Worm (Caenorhabditis elegans) whole organism, L1 larva: ENCODE data around the gene gcst-1.

Experiments
- C16A3.4 ChIP-seq: fragments of 150-350 bp; optimal IDR thresholded peaks from 2 replicates; lab custom pipeline; 2014; ENCODE audit warnings: missing biosample characterization, missing genetic modification characterization
- F16B12.6 ChIP-seq: fragments of 150-350 bp; optimal IDR thresholded peaks from 2 replicates; lab custom pipeline; 2014; ENCODE audit warnings: missing biosample characterization, missing genetic modification characterization
- Y116A8C.19 ChIP-seq: sonication (generic microtip); optimal IDR thresholded peaks from 2 replicates; lab custom pipeline; 2016; ENCODE audit warnings: missing compliant biosample characterization, missing genetic modification characterization, borderline replicate concordance
- aha-1 ChIP-seq: fragments of 150-350 bp; optimal IDR thresholded peaks from 2 replicates; lab custom pipeline; 2014; ENCODE audit warnings: missing biosample characterization, missing genetic modification characterization
- blmp-1 ChIP-seq: fragments of 150-350 bp; optimal IDR thresholded peaks from 2 replicates; lab custom pipeline; 2014; ENCODE audit warnings: missing biosample characterization, missing genetic modification characterization
- ceh-82 ChIP-seq, 3 experiments: fragments of 150-350 bp in 1 of 3; sonication (generic microtip) in 2 of 3; optimal IDR thresholded peaks; 2 replicates each; lab custom pipeline; 2014 to 2017; ENCODE audit warnings: missing biosample characterization in 3 of 3, missing genetic modification characterization in 3 of 3
- ceh-88 ChIP-seq: fragments of 200-800 bp; sonication (Bioruptor generic); IDR thresholded peaks from 2 replicates; pipeline ENCODE4 v1.3.6; 2022; ENCODE audit warnings: missing genetic modification characterization, missing compliant biosample characterization
- dpl-1 ChIP-seq, 3 experiments: fragments of 150-350 bp in 2 of 3; sonication (generic microtip) in 1 of 3; optimal IDR thresholded peaks; 2 replicates each; lab custom pipeline; 2014 to 2017; ENCODE audit warnings: missing biosample characterization in 3 of 3, missing genetic modification characterization in 3 of 3, missing genetic modification reagents in 3 of 3
- dsc-1 ChIP-seq: sonication (generic microtip); optimal IDR thresholded peaks from 2 replicates; lab custom pipeline; 2016; ENCODE audit warnings: mild to moderate bottlenecking, missing genetic modification characterization, missing compliant biosample characterization
- efl-1 ChIP-seq, 4 experiments: fragments of 150-350 bp; optimal IDR thresholded peaks in 3 of 4; peaks in 1 of 4; 1 replicate in 1 of 4; 2 replicates in 3 of 4; lab custom pipeline; 2014; ENCODE audit warnings: missing biosample characterization in 2 of 4, missing genetic modification characterization in 2 of 4, missing genetic modification reagents in 2 of 4
- egl-13 ChIP-seq: sonication (generic microtip); optimal IDR thresholded peaks from 2 replicates; lab custom pipeline; 2016; ENCODE audit warnings: missing genotype, missing genetic modification reagents, missing genetic modification characterization, missing compliant biosample characterization
- egl-27 ChIP-seq, 2 experiments: fragments of 150-350 bp in 1 of 2; sonication (generic microtip); optimal IDR thresholded peaks; 3 replicates each; lab custom pipeline; 2017 to 2018; ENCODE audit warnings: missing biosample characterization in 2 of 2, missing genetic modification characterization in 2 of 2, missing genetic modification reagents in 2 of 2
- elt-3 ChIP-seq, 6 experiments: fragments of 150-350 bp in 1 of 6; sonication (generic microtip); optimal IDR thresholded peaks; 2 replicates each; lab custom pipeline; 2017 to 2018; ENCODE audit warnings: missing biosample characterization in 6 of 6, missing genetic modification characterization in 6 of 6, inconsistent platforms in 1 of 6
- fkh-4 ChIP-seq: sonication (generic microtip); optimal IDR thresholded peaks from 2 replicates; lab custom pipeline; 2016; ENCODE audit warnings: missing compliant biosample characterization, missing genetic modification characterization, borderline replicate concordance
- grh-1 ChIP-seq: fragments of 200-800 bp; sonication (Bioruptor generic); IDR thresholded peaks from 2 replicates; pipeline ENCODE4 v1.3.6; 2022; ENCODE audit warnings: missing genetic modification reagents, missing genetic modification characterization, missing compliant biosample characterization
- hlh-17 ChIP-seq: fragments of 200-800 bp; sonication (Bioruptor generic); optimal IDR thresholded peaks from 2 replicates; lab custom pipeline; 2018; ENCODE audit warnings: missing genetic modification characterization, mild to moderate bottlenecking, missing compliant biosample characterization, moderate library complexity, borderline replicate concordance
- hpl-2 ChIP-seq: fragments of 150-350 bp; optimal IDR thresholded peaks from 2 replicates; lab custom pipeline; 2014; ENCODE audit warnings: missing biosample characterization, missing genetic modification reagents, missing genetic modification characterization
- irx-1 ChIP-seq: sonication (generic microtip); optimal IDR thresholded peaks from 2 replicates; lab custom pipeline; 2016; ENCODE audit warnings: missing genetic modification characterization, missing compliant biosample characterization
- isw-1 ChIP-seq: fragments of 200-800 bp; sonication (Bioruptor generic); IDR thresholded peaks from 2 replicates; pipeline ENCODE4 v1.3.6; 2022; ENCODE audit warnings: missing genetic modification characterization, missing compliant biosample characterization
- lin-14 ChIP-seq: fragments of 200-800 bp; sonication (Bioruptor generic); optimal IDR thresholded peaks from 2 replicates; lab custom pipeline; 2018; ENCODE audit warnings: mild to moderate bottlenecking, missing genetic modification characterization, moderate library complexity, missing compliant biosample characterization
- lin-15B ChIP-seq: fragments of 150-350 bp; sonication (generic microtip); optimal IDR thresholded peaks from 3 replicates; lab custom pipeline; 2014; ENCODE audit warnings: missing biosample characterization, missing genetic modification characterization
- lin-39 ChIP-seq: fragments of 150-350 bp; optimal IDR thresholded peaks from 2 replicates; lab custom pipeline; 2014; ENCODE audit warnings: missing biosample characterization, missing genetic modification reagents, missing genetic modification characterization
- lir-3 ChIP-seq: sonication (generic microtip); optimal IDR thresholded peaks from 2 replicates; lab custom pipeline; 2016; ENCODE audit warnings: mild to moderate bottlenecking, missing genetic modification characterization, moderate library complexity, missing compliant biosample characterization; ENCODE audit not compliant: poor library complexity
- lsy-2 ChIP-seq, 2 experiments: fragments of 150-350 bp; optimal IDR thresholded peaks; 2 replicates each; lab custom pipeline; 2014; ENCODE audit warnings: missing biosample characterization in 2 of 2, missing genetic modification characterization in 2 of 2
- mab-9 ChIP-seq: fragments of 200-800 bp; sonication (Bioruptor generic); IDR thresholded peaks from 2 replicates; pipeline ENCODE4 v1.3.6; 2022; ENCODE audit warnings: missing genetic modification reagents, missing genetic modification characterization, missing compliant biosample characterization
- mdl-1 ChIP-seq, 2 experiments: fragments of 150-350 bp; optimal IDR thresholded peaks; 2 replicates each; lab custom pipeline; 2014 to 2017; ENCODE audit warnings: missing biosample characterization in 2 of 2, missing genetic modification characterization in 2 of 2, inconsistent platforms in 1 of 2
- mep-1 ChIP-seq: fragments of 150-350 bp; optimal IDR thresholded peaks from 2 replicates; lab custom pipeline; 2014; ENCODE audit warnings: missing biosample characterization, missing genetic modification characterization
- nhr-19 ChIP-seq: fragments of 200-800 bp; sonication (Bioruptor generic); conservative IDR thresholded peaks from 2 replicates; pipeline ENCODE4 v1.3.6; 2022; ENCODE audit warnings: missing genetic modification characterization, missing compliant biosample characterization
- nhr-20 ChIP-seq: sonication (generic microtip); optimal IDR thresholded peaks from 2 replicates; lab custom pipeline; 2016; ENCODE audit warnings: mild to moderate bottlenecking, missing genetic modification characterization, missing compliant biosample characterization
- nhr-237 ChIP-seq: fragments of 150-350 bp; optimal IDR thresholded peaks from 2 replicates; lab custom pipeline; 2014; ENCODE audit warnings: missing biosample characterization, missing genetic modification characterization
- nhr-47 ChIP-seq: sonication (generic microtip); optimal IDR thresholded peaks from 2 replicates; lab custom pipeline; 2016; ENCODE audit warnings: mild to moderate bottlenecking, missing genetic modification characterization, moderate library complexity, missing compliant biosample characterization
- nhr-71 ChIP-seq: sonication (generic microtip); optimal IDR thresholded peaks from 2 replicates; lab custom pipeline; 2016; ENCODE audit warnings: mild to moderate bottlenecking, missing genetic modification characterization, moderate library complexity, missing compliant biosample characterization
- nhr-76 ChIP-seq: sonication (generic microtip); optimal IDR thresholded peaks from 2 replicates; lab custom pipeline; 2017; ENCODE audit warnings: missing biosample characterization, missing genetic modification characterization
- nhr-85 ChIP-seq: sonication (generic microtip); peaks from one replicate; lab custom pipeline; 2016; ENCODE audit warnings: missing genetic modification characterization, inconsistent platforms, missing compliant biosample characterization
- nhr-90 ChIP-seq: sonication (generic microtip); optimal IDR thresholded peaks from 2 replicates; lab custom pipeline; 2016; ENCODE audit warnings: mild to moderate bottlenecking, missing genetic modification characterization, missing compliant biosample characterization; ENCODE audit not compliant: poor library complexity
- snu-23 ChIP-seq: sonication (generic microtip); optimal IDR thresholded peaks from 2 replicates; lab custom pipeline; 2016; ENCODE audit warnings: missing genetic modification characterization, missing compliant biosample characterization
- sox-4 ChIP-seq: sonication (generic microtip); optimal IDR thresholded peaks from 2 replicates; lab custom pipeline; 2016; ENCODE audit warnings: missing genetic modification characterization, missing compliant biosample characterization
- sup-37 ChIP-seq: fragments of 200-800 bp; sonication (Bioruptor generic); optimal IDR thresholded peaks from 2 replicates; lab custom pipeline; 2018; ENCODE audit warnings: mild to moderate bottlenecking, missing genetic modification characterization, missing compliant biosample characterization
- tbx-2 ChIP-seq: sonication (generic microtip); optimal IDR thresholded peaks from 2 replicates; lab custom pipeline; 2016; ENCODE audit warnings: missing genetic modification characterization, missing compliant biosample characterization
- unc-130 ChIP-seq: fragments of 150-350 bp; optimal IDR thresholded peaks from 2 replicates; lab custom pipeline; 2017; ENCODE audit warnings: missing biosample characterization, missing genetic modification characterization, inconsistent platforms
- unc-98 ChIP-seq: fragments of 200-800 bp; sonication (Bioruptor generic); IDR thresholded peaks from 2 replicates; pipeline ENCODE4 v1.3.6; 2022; ENCODE audit warnings: missing genetic modification characterization, missing compliant biosample characterization
- vab-15 ChIP-seq: sonication (generic microtip); optimal IDR thresholded peaks from 2 replicates; lab custom pipeline; 2017; ENCODE audit warnings: missing genotype, mild to moderate bottlenecking, missing genetic modification characterization, missing compliant biosample characterization
- ztf-11 ChIP-seq, 2 experiments: sonication (generic microtip); optimal IDR thresholded peaks; 2 replicates each; lab custom pipeline; 2016 to 2017; ENCODE audit warnings: missing genetic modification characterization in 2 of 2, missing biosample characterization in 1 of 2, missing compliant biosample characterization in 1 of 2

Gene gcst-1

ce11 chrV:5687115-5687979, 25.4 kb upstream of the gcst-1 start, which contains the start of gene F25B4.7 (continued):
- no peak for TF ChIP-seq dsc-1 (tag; lab: Kevin White, UChicago)

- TF ChIP-seq efl-1 (optimal IDR thresholded peaks at IDR 0.05; lab: Kevin White, UChicago) (no peak), efl-1 (GFP tag; optimal IDR thresholded peaks at IDR 0.05 in 1 of 2; lab: Kevin White, UChicago) (peak in 1 of 2 experiments; percentile 84), Y116A8C.19 (tag; lab: Kevin White, UChicago) (no peak), nhr-76 (tag; lab: Kevin White, UChicago) (no peak), F16B12.6 (tag; lab: Kevin White, UChicago) (no peak), blmp-1 (tag; lab: Kevin White, UChicago) (peak; percentile 35), elt-3 (tag; optimal IDR thresholded peaks at IDR 0.05; lab: Kevin White, UChicago) (peak in 2 of 6 experiments; percentile 20 to 46)
Observed at ce11 chrV:5691665-5692407, 20.9 kb upstream of the gcst-1 start, which contains the start of gene F25B4.8. F25B4.8 (minus strand) TSS chrV:5691715.

- peak; percentile 65 for TF ChIP-seq nhr-71 (tag; lab: Kevin White, UChicago)
- peak; percentile 77 for TF ChIP-seq nhr-20 (tag; lab: Kevin White, UChicago)
- TF ChIP-seq dpl-1 (GFP tag; optimal IDR thresholded peaks at IDR 0.05; lab: Kevin White, UChicago) = no peak
- peak; percentile 43 for TF ChIP-seq tbx-2
- TF ChIP-seq elt-3 (tag; optimal IDR thresholded peaks at IDR 0.05; lab: Kevin White, UChicago) = peak; percentile 50 to 97 (median 68)
- TF ChIP-seq lsy-2 (tag; optimal IDR thresholded peaks at IDR 0.05; lab: Kevin White, UChicago) = peak in 1 of 2 experiments; percentile 38
- no peak for TF ChIP-seq sox-4
- no peak for TF ChIP-seq lir-3
- TF ChIP-seq C16A3.4 (tag; lab: Kevin White, UChicago) = no peak
- TF ChIP-seq nhr-90 (tag; lab: Kevin White, UChicago) = peak; percentile 56
- TF ChIP-seq nhr-237 (tag; lab: Kevin White, UChicago) = no peak
- no peak for TF ChIP-seq ztf-11 (tag; optimal IDR thresholded peaks at IDR 0.05; lab: Kevin White, UChicago)
- TF ChIP-seq grh-1 (GFP tag; lab: Robert Waterston, UW) = peak; percentile 59
- no peak for TF ChIP-seq hpl-2 (GFP tag; lab: Kevin White, UChicago)
- TF ChIP-seq efl-1 (optimal IDR thresholded peaks at IDR 0.05; lab: Kevin White, UChicago) = no peak
- TF ChIP-seq efl-1 (GFP tag; optimal IDR thresholded peaks at IDR 0.05 in 1 of 2; lab: Kevin White, UChicago) = peak in 1 of 2 experiments; percentile 66
- TF ChIP-seq egl-27 (tag; optimal IDR thresholded peaks at IDR 0.05; lab: Kevin White, UChicago) = no peak
- no peak for TF ChIP-seq ceh-88
- TF ChIP-seq unc-98 (GFP tag; lab: Robert Waterston, UW) = no peak
- TF ChIP-seq isw-1 (GFP tag; lab: Robert Waterston, UW) = no peak
- peak; percentile 52 for TF ChIP-seq snu-23
- TF ChIP-seq mab-9 (GFP tag; lab: Robert Waterston, UW) = no peak
- TF ChIP-seq nhr-19 (GFP tag; lab: Robert Waterston, UW) = peak; percentile 51
- TF ChIP-seq egl-13 (tag; lab: Kevin White, UChicago) = no peak
- TF ChIP-seq aha-1 = no peak
- TF ChIP-seq nhr-47 (tag; lab: Kevin White, UChicago) = peak; percentile 15
- no peak for TF ChIP-seq mep-1 (tag; lab: Kevin White, UChicago)
- TF ChIP-seq fkh-4 (tag; lab: Kevin White, UChicago) = no peak
- TF ChIP-seq blmp-1 (tag; lab: Kevin White, UChicago) = peak; percentile 88
- no peak for TF ChIP-seq lin-39 (tag; lab: Kevin White, UChicago)
- peak; percentile 79 for TF ChIP-seq unc-130 (tag; lab: Kevin White, UChicago)
- TF ChIP-seq ceh-82 (tag; optimal IDR thresholded peaks at IDR 0.05; lab: Kevin White, UChicago) = no peak
- no peak for TF ChIP-seq lin-15B (tag; lab: Kevin White, UChicago)
- no peak for TF ChIP-seq vab-15
- TF ChIP-seq hlh-17 (GFP tag; lab: Kevin White, UChicago) = no peak
- TF ChIP-seq irx-1 (tag; lab: Kevin White, UChicago) = no peak
- TF ChIP-seq nhr-85 (tag; lab: Kevin White, UChicago) = peak; percentile 94
- TF ChIP-seq mdl-1 (tag; optimal IDR thresholded peaks at IDR 0.05; lab: Kevin White, UChicago) = peak in 1 of 2 experiments; percentile 47
- TF ChIP-seq lin-14 (GFP tag; lab: Kevin White, UChicago) = peak; percentile 70
- TF ChIP-seq sup-37 (GFP tag; lab: Kevin White, UChicago) = no peak
Observed at ce11 chrV:5693595-5693994, 19.1 kb upstream of the gcst-1 start.
